Worm (Caenorhabditis elegans) whole organism, late embryonic: ENCODE measurements around the gene ceeh-2.

Source experiments
- C08G9.2 ChIP-seq: sonication (generic microtip); optimal IDR thresholded peaks from 2 replicates; lab custom pipeline; 2016; ENCODE audit warnings: mild to moderate bottlenecking, missing genetic modification characterization, moderate library complexity, missing compliant biosample characterization
- T23F11.4 ChIP-seq: fragments of 200-800 bp; sonication (Bioruptor generic); optimal IDR thresholded peaks from 2 replicates; lab custom pipeline; 2018; ENCODE audit warnings: mild to moderate bottlenecking, missing genetic modification characterization, missing compliant biosample characterization
- ahr-1 ChIP-seq: sonication (generic microtip); optimal IDR thresholded peaks from 2 replicates; lab custom pipeline; 2016; ENCODE audit warnings: missing genetic modification characterization, missing compliant biosample characterization
- ceh-18 ChIP-seq: sonication (generic microtip); optimal IDR thresholded peaks from 2 replicates; lab custom pipeline; 2016; ENCODE audit warnings: missing genetic modification characterization, missing compliant biosample characterization
- ceh-2 ChIP-seq: sonication (generic microtip); optimal IDR thresholded peaks from 2 replicates; lab custom pipeline; 2016; ENCODE audit warnings: missing genotype, missing genetic modification characterization, missing compliant biosample characterization
- ceh-31 ChIP-seq: sonication (generic microtip); optimal IDR thresholded peaks from 2 replicates; lab custom pipeline; 2016; ENCODE audit warnings: missing genetic modification characterization, missing compliant biosample characterization
- hlh-8 ChIP-seq: sonication (generic microtip); optimal IDR thresholded peaks from 2 replicates; lab custom pipeline; 2016; ENCODE audit warnings: missing genotype, missing genetic modification characterization, missing compliant biosample characterization
- mec-3 ChIP-seq: sonication (generic microtip); optimal IDR thresholded peaks from 2 replicates; lab custom pipeline; 2016; ENCODE audit warnings: borderline replicate concordance, missing genetic modification characterization, missing compliant biosample characterization
- nhr-11 ChIP-seq: fragments of 150-350 bp; optimal IDR thresholded peaks from 2 replicates; lab custom pipeline; 2014; ENCODE audit warnings: missing biosample characterization, missing genetic modification characterization
- ref-2 ChIP-seq: sonication (generic microtip); optimal IDR thresholded peaks from 2 replicates; lab custom pipeline; 2016; ENCODE audit warnings: missing genetic modification characterization, missing compliant biosample characterization
- sox-2 ChIP-seq: fragments of 200-800 bp; sonication (Bioruptor generic); IDR thresholded peaks from 2 replicates; pipeline ENCODE4 v1.3.6; 2022; ENCODE audit warnings: missing genetic modification reagents, missing genetic modification characterization, missing compliant biosample characterization
- unc-55 ChIP-seq: sonication (generic microtip); optimal IDR thresholded peaks from 2 replicates; lab custom pipeline; 2017; ENCODE audit warnings: missing biosample characterization, missing genetic modification reagents, missing genetic modification characterization

ce11 chrV:10382142-10382541, 24.4 kb upstream of the ceeh-2 start, which contains the start of gene pqn-2:
- no peak for TF ChIP-seq ceh-18
- no peak for TF ChIP-seq ceh-31 (tag; lab: Kevin White, UChicago)
- TF ChIP-seq ceh-2 (tag; lab: Kevin White, UChicago), result no peak
- no peak for TF ChIP-seq ahr-1 (tag; lab: Kevin White, UChicago)
- no peak for TF ChIP-seq unc-55
- no peak for TF ChIP-seq sox-2
- TF ChIP-seq T23F11.4 (GFP tag; lab: Kevin White, UChicago), result no peak
- no peak for TF ChIP-seq C08G9.2 (tag; lab: Kevin White, UChicago)
- no peak for TF ChIP-seq nhr-11 (tag; lab: Kevin White, UChicago)
- no peak for TF ChIP-seq hlh-8 (tag; lab: Kevin White, UChicago)
- TF ChIP-seq mec-3, result no peak
- TF ChIP-seq ref-2 (tag; lab: Kevin White, UChicago), result no peak
